Fruit fly (Drosophila melanogaster) whole organism, embryonic: ENCODE measurements around the gene CG14657.

Experiments used
- Abd-B ChIP-seq: fragments of 200-800 bp; sonication (Bioruptor generic); optimal IDR thresholded peaks from 2 replicates; lab custom pipeline; 2018; ENCODE audit warnings: missing biosample characterization, mild to moderate bottlenecking, missing genetic modification characterization, moderate library complexity
- Antp ChIP-seq: fragments of 200-800 bp; sonication (Bioruptor generic); optimal IDR thresholded peaks from 3 replicates; lab custom pipeline; 2016; ENCODE audit warnings: missing biosample characterization, missing genetic modification characterization
- Atf6 ChIP-seq: fragments of 200-800 bp; sonication (Bioruptor generic); IDR thresholded peaks from 2 replicates; pipeline ENCODE4 v1.3.6; 2022; ENCODE audit warnings: missing biosample characterization, missing genetic modification characterization
- B-H2 ChIP-seq: fragments of 200-800 bp; sonication (Bioruptor generic); optimal IDR thresholded peaks from 2 replicates; lab custom pipeline; 2018; ENCODE audit warnings: missing biosample characterization, mild to moderate bottlenecking, missing genetic modification characterization
- CG11398 ChIP-seq: fragments of 200-800 bp; sonication (Bioruptor generic); optimal IDR thresholded peaks from 2 replicates; lab custom pipeline; 2016; ENCODE audit warnings: missing biosample characterization, missing genetic modification characterization
- CG11560 ChIP-seq: fragments of 200-800 bp; sonication (Bioruptor generic); IDR thresholded peaks from 3 replicates; pipeline ENCODE4 v1.3.6; 2022; ENCODE audit warnings: missing biosample characterization, missing genetic modification characterization
- CG12744 ChIP-seq: fragments of 200-800 bp; sonication (Bioruptor generic); optimal IDR thresholded peaks from 2 replicates; lab custom pipeline; 2016; ENCODE audit warnings: missing biosample characterization, missing genetic modification characterization
- CG13296 ChIP-seq: fragments of 200-800 bp; sonication (Bioruptor generic); optimal IDR thresholded peaks from 3 replicates; lab custom pipeline; 2018; ENCODE audit warnings: missing biosample characterization, mild to moderate bottlenecking, missing genetic modification characterization
- CG15011 ChIP-seq: fragments of 200-800 bp; sonication (Bioruptor generic); optimal IDR thresholded peaks from 3 replicates; lab custom pipeline; 2018; ENCODE audit warnings: missing biosample characterization, mild to moderate bottlenecking, missing genetic modification characterization
- CG15479 ChIP-seq: fragments of 200-800 bp; sonication (Bioruptor generic); optimal IDR thresholded peaks from 3 replicates; lab custom pipeline; 2019; ENCODE audit warnings: missing biosample characterization, mild to moderate bottlenecking, missing genetic modification characterization, moderate library complexity
- CG17568 ChIP-seq: fragments of 200-800 bp; sonication (Bioruptor generic); optimal IDR thresholded peaks from 2 replicates; lab custom pipeline; 2018; ENCODE audit warnings: missing biosample characterization, mild to moderate bottlenecking, missing genetic modification characterization, moderate library complexity
- CG18619 ChIP-seq: fragments of 200-800 bp; sonication (Bioruptor generic); optimal IDR thresholded peaks from 3 replicates; lab custom pipeline; 2017; ENCODE audit warnings: missing biosample characterization, mild to moderate bottlenecking, missing genetic modification characterization
- CG30020 ChIP-seq: fragments of 200-800 bp; optimal IDR thresholded peaks from 2 replicates; lab custom pipeline; 2019; ENCODE audit warnings: missing biosample characterization, mild to moderate bottlenecking, missing genetic modification characterization, moderate library complexity
- CG3838 ChIP-seq: fragments of 200-800 bp; sonication (Bioruptor generic); optimal IDR thresholded peaks from 3 replicates; lab custom pipeline; 2016; ENCODE audit warnings: missing biosample characterization, missing genetic modification characterization
- CG4820 ChIP-seq: fragments of 200-800 bp; sonication (Bioruptor generic); optimal IDR thresholded peaks from 3 replicates; lab custom pipeline; 2016; ENCODE audit warnings: missing biosample characterization, missing genetic modification characterization
- CG8290 ChIP-seq, 3 experiments: fragments of 200-800 bp; sonication (Bioruptor generic); optimal IDR thresholded peaks; 2 replicates each; lab custom pipeline; 2016 to 2019; ENCODE audit warnings: missing biosample characterization in 3 of 3, missing genetic modification characterization in 3 of 3, mild to moderate bottlenecking in 2 of 3, moderate library complexity in 1 of 3
- CG9437 ChIP-seq: fragments of 200-800 bp; sonication (Bioruptor generic); optimal IDR thresholded peaks from 2 replicates; lab custom pipeline; 2018; ENCODE audit warnings: missing biosample characterization, mild to moderate bottlenecking, missing genetic modification characterization
- Deaf1 ChIP-seq: fragments of 200-800 bp; optimal IDR thresholded peaks from 3 replicates; lab custom pipeline; 2019; ENCODE audit warnings: missing biosample characterization, mild to moderate bottlenecking, missing genetic modification characterization, moderate library complexity
- Dip2 ChIP-seq: fragments of 200-800 bp; sonication (Bioruptor generic); IDR thresholded peaks from 2 replicates; pipeline ENCODE4 v1.3.6; 2022; ENCODE audit warnings: missing biosample characterization, missing genetic modification characterization
- Dll ChIP-seq: fragments of 200-800 bp; sonication (Bioruptor generic); IDR thresholded peaks from 4 replicates; pipeline ENCODE4 v1.3.6; 2022; ENCODE audit warnings: missing biosample characterization, missing genetic modification characterization; ENCODE audit not compliant: partially characterized antibody
- Doc2 ChIP-seq: fragments of 200-800 bp; sonication (Bioruptor generic); IDR thresholded peaks from 2 replicates; pipeline ENCODE4 v1.3.6; 2022; ENCODE audit warnings: missing biosample characterization, missing genetic modification characterization
- Fer1 ChIP-seq: fragments of 200-800 bp; sonication (Bioruptor generic); optimal IDR thresholded peaks from 2 replicates; lab custom pipeline; 2017; ENCODE audit warnings: missing biosample characterization, mild to moderate bottlenecking, missing genetic modification characterization
- GATAe ChIP-seq: fragments of 200-800 bp; sonication (Bioruptor generic); conservative IDR thresholded peaks from 2 replicates; pipeline ENCODE4 v1.3.6; 2022; ENCODE audit warnings: missing biosample characterization, missing genetic modification characterization
- H15 ChIP-seq: fragments of 200-800 bp; sonication (Bioruptor generic); IDR thresholded peaks from 3 replicates; pipeline ENCODE4 v1.3.6; 2022; ENCODE audit warnings: missing biosample characterization, missing genetic modification characterization
- HmgD ChIP-seq: fragments of 200-800 bp; sonication (Bioruptor generic); optimal IDR thresholded peaks from 3 replicates; lab custom pipeline; 2016; ENCODE audit warnings: missing biosample characterization, missing genetic modification characterization
- Hmx ChIP-seq: fragments of 200-800 bp; sonication (Bioruptor generic); optimal IDR thresholded peaks from 2 replicates; lab custom pipeline; 2016; ENCODE audit warnings: missing biosample characterization, missing genetic modification characterization
- Lhr ChIP-seq: fragments of 200-800 bp; sonication (Bioruptor generic); optimal IDR thresholded peaks from 3 replicates; lab custom pipeline; 2017; ENCODE audit warnings: mild to moderate bottlenecking, missing biosample characterization, missing genetic modification reagents, missing genetic modification characterization
- MESR4 ChIP-seq: fragments of 200-800 bp; sonication (Bioruptor generic); optimal IDR thresholded peaks from 2 replicates; lab custom pipeline; 2018; ENCODE audit warnings: missing biosample characterization, mild to moderate bottlenecking, missing genetic modification characterization, moderate library complexity
- Nf-YB ChIP-seq: fragments of 200-800 bp; sonication (Bioruptor generic); optimal IDR thresholded peaks from 3 replicates; lab custom pipeline; 2019; ENCODE audit warnings: missing biosample characterization, mild to moderate bottlenecking, missing genetic modification characterization, moderate library complexity
- Oaz ChIP-seq: fragments of 200-800 bp; sonication (Bioruptor generic); IDR thresholded peaks from 2 replicates; pipeline ENCODE4 v1.3.6; 2022; ENCODE audit warnings: missing biosample characterization, missing genetic modification characterization
- Oli ChIP-seq: fragments of 200-800 bp; sonication (Bioruptor generic); optimal IDR thresholded peaks from 2 replicates; lab custom pipeline; 2018; ENCODE audit warnings: missing biosample characterization, mild to moderate bottlenecking, missing genetic modification characterization, moderate library complexity
- Optix ChIP-seq: fragments of 200-800 bp; sonication (Bioruptor generic); IDR thresholded peaks from 3 replicates; pipeline ENCODE4 v1.3.6; 2022; ENCODE audit warnings: missing biosample characterization, missing genetic modification characterization
- Ssrp ChIP-seq: fragments of 200-800 bp; sonication (Bioruptor generic); optimal IDR thresholded peaks from 2 replicates; lab custom pipeline; 2018; ENCODE audit warnings: missing biosample characterization, mild to moderate bottlenecking, missing genetic modification characterization, moderate library complexity
- az2 ChIP-seq: fragments of 200-800 bp; sonication (Bioruptor generic); optimal IDR thresholded peaks from 3 replicates; lab custom pipeline; 2016; ENCODE audit warnings: missing biosample characterization, missing genetic modification characterization
- bab2 ChIP-seq: fragments of 200-800 bp; sonication (Bioruptor generic); optimal IDR thresholded peaks from 2 replicates; lab custom pipeline; 2016; ENCODE audit warnings: missing biosample characterization, missing genetic modification characterization
- br ChIP-seq: fragments of >200 bp; optimal IDR thresholded peaks from 2 replicates; lab custom pipeline; 2017
- cg ChIP-seq: fragments of 200-800 bp; sonication (Bioruptor generic); optimal IDR thresholded peaks from 3 replicates; lab custom pipeline; 2019; ENCODE audit warnings: missing biosample characterization, mild to moderate bottlenecking, missing genetic modification characterization, moderate library complexity
- dan ChIP-seq: fragments of 200-800 bp; sonication (Bioruptor generic); IDR thresholded peaks from 2 replicates; pipeline ENCODE4 v1.3.6; 2022; ENCODE audit warnings: missing biosample characterization, missing genetic modification characterization
- dati ChIP-seq: fragments of 200-800 bp; sonication (Bioruptor generic); IDR thresholded peaks from 2 replicates; pipeline ENCODE4 v1.3.6; 2022; ENCODE audit warnings: missing biosample characterization, missing genetic modification characterization
- en ChIP-seq: fragments of 200-800 bp; sonication (Bioruptor generic); optimal IDR thresholded peaks from 2 replicates; lab custom pipeline; 2016; ENCODE audit warnings: missing biosample characterization, missing genetic modification characterization
- fru ChIP-seq: fragments of >200 bp; optimal IDR thresholded peaks from 2 replicates; lab custom pipeline; 2017
- gcm ChIP-seq: fragments of 200-800 bp; sonication (Bioruptor generic); optimal IDR thresholded peaks from 2 replicates; lab custom pipeline; 2019; ENCODE audit warnings: missing biosample characterization, mild to moderate bottlenecking, missing genetic modification characterization, moderate library complexity
- inv ChIP-seq: fragments of 200-800 bp; sonication (Bioruptor generic); IDR thresholded peaks from 2 replicates; pipeline ENCODE4 v1.3.6; 2022; ENCODE audit warnings: missing biosample characterization, missing genetic modification characterization; ENCODE audit not compliant: partially characterized antibody
- kah ChIP-seq: fragments of 200-800 bp; sonication (Bioruptor generic); optimal IDR thresholded peaks from 2 replicates; lab custom pipeline; 2018; ENCODE audit warnings: missing biosample characterization, mild to moderate bottlenecking, missing genetic modification characterization
- knrl ChIP-seq: fragments of 200-800 bp; sonication (Bioruptor generic); IDR thresholded peaks from 3 replicates; pipeline ENCODE4 v1.3.6; 2022; ENCODE audit warnings: missing biosample characterization, missing genetic modification characterization; ENCODE audit not compliant: partially characterized antibody
- mam ChIP-seq: fragments of 200-800 bp; sonication (Bioruptor generic); optimal IDR thresholded peaks from 3 replicates; lab custom pipeline; 2016; ENCODE audit warnings: missing biosample characterization, missing genetic modification characterization
- nom ChIP-seq: fragments of 200-800 bp; sonication (Bioruptor generic); optimal IDR thresholded peaks from 2 replicates; lab custom pipeline; 2017; ENCODE audit warnings: missing biosample characterization, missing genetic modification characterization, mild to moderate bottlenecking, moderate library complexity, missing genetic modification reagents
- pfk ChIP-seq: fragments of 200-800 bp; sonication (Bioruptor generic); optimal IDR thresholded peaks from 2 replicates; lab custom pipeline; 2018; ENCODE audit warnings: missing biosample characterization, mild to moderate bottlenecking, missing genetic modification characterization, moderate library complexity
- sens ChIP-seq: fragments of 200-800 bp; sonication (Bioruptor generic); peaks from one replicate; lab custom pipeline; 2016; ENCODE audit warnings: missing biosample characterization, missing genetic modification characterization
- sens-2 ChIP-seq: fragments of 200-800 bp; sonication (Bioruptor generic); IDR thresholded peaks from 2 replicates; pipeline ENCODE4 v1.3.6; 2022; ENCODE audit warnings: missing biosample characterization, missing genetic modification characterization

The CG14657 gene

DNA sequence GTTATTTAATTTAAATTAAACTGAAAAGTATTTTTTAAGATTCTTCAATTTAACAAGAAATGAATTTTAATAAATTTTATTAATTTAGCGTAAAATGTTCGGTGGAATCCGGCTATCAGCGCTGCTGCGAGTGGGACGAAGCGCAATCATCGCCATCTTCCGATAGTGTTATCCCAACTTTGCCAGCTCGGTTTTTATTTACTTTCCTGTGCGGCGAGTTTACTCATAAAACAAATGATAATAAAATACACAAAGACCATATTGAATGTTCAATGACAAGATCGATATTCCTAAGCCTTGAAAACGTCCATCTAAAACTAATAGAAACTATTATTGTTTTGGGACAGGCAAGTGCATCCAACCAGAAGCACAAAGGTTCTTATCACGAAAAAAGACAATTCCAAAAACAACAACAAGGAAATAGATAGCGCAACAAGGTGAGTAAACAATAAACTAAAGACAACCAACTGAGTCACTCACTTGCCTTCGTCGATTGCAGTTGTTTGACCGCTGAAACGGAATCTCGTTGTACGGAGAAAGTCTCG, 8.0 kb downstream of the CG14657 start (continued):
- TF ChIP-seq CG9437 (GFP tag; lab: Kevin White, UChicago) (no peak), cg (GFP tag; lab: Kevin White, UChicago) (no peak), Antp (GFP tag; lab: Kevin White, UChicago) (peak; percentile 9), CG18619 (GFP tag; lab: Kevin White, UChicago) (peak; percentile 60), MESR4 (peak; percentile 77), CG15011 (GFP tag; lab: Kevin White, UChicago) (peak; percentile 61), br (lab: Kevin White, UChicago) (no peak), B-H2 (GFP tag; lab: Kevin White, UChicago) (peak; percentile 48), CG30020 (tag; lab: Kevin White, UChicago) (peak; percentile 96), Hmx (GFP tag; lab: Kevin White, UChicago) (no peak), Abd-B (no peak), gcm (peak; percentile 76), nom (GFP tag; lab: Kevin White, UChicago) (peak; percentile 70), H15 (GFP tag; lab: Robert Waterston, UW) (peak; percentile 62; the same call in 2 of the 3 replicates), fru (no peak), pfk (GFP tag; lab: Kevin White, UChicago) (peak; percentile 75), CG15479 (GFP tag; lab: Kevin White, UChicago) (peak; percentile 82), Dll (GFP tag; lab: Robert Waterston, UW) (peak; percentile 69), kah (GFP tag; lab: Kevin White, UChicago) (peak; percentile 70), Fer1 (peak; percentile 78), CG4820 (GFP tag; lab: Kevin White, UChicago) (no peak), CG17568 (GFP tag; lab: Kevin White, UChicago) (peak; percentile 92), mam (no peak), HmgD (GFP tag; lab: Kevin White, UChicago) (no peak), Doc2 (GFP tag; lab: Robert Waterston, UW) (no peak), dati (no peak), az2 (GFP tag; lab: Kevin White, UChicago) (peak; percentile 43), Oaz (GFP tag; lab: Robert Waterston, UW) (peak; percentile 19; the same call in 1 of the 2 replicates), knrl (GFP tag; lab: Robert Waterston, UW) (peak; percentile 76), CG12744 (GFP tag; lab: Kevin White, UChicago) (peak; percentile 53), CG13296 (GFP tag; lab: Kevin White, UChicago) (peak; percentile 86), Atf6 (GFP tag; lab: Robert Waterston, UW) (0 out of 2 replicates have a peak, but pooled peaks have one; percentile 34), Lhr (GFP tag; lab: Kevin White, UChicago) (peak; percentile 68), en (peak; percentile 45), bab2 (GFP tag; lab: Kevin White, UChicago) (peak; percentile 62), CG11398 (GFP tag; lab: Kevin White, UChicago) (peak; percentile 1), Oli (tag; lab: Kevin White, UChicago) (no peak), Ssrp (peak; percentile 22), sens (GFP tag; lab: Kevin White, UChicago) (peak; percentile 89), CG11560 (tag; lab: Robert Waterston, UW) (no peak), dan (GFP tag; lab: Robert Waterston, UW) (no peak), GATAe (peak; percentile 51; the same call in 1 of the 2 replicates), Dip2 (no peak), sens-2 (GFP tag; lab: Robert Waterston, UW) (peak; percentile 48; the same call in 1 of the 2 replicates), inv (GFP tag; lab: Robert Waterston, UW) (peak; percentile 68), Optix (GFP tag; lab: Robert Waterston, UW) (no peak), CG8290 (GFP tag; optimal IDR thresholded peaks at IDR 0.05; lab: Kevin White, UChicago) (peak; percentile 56), CG8290 (tag; optimal IDR thresholded peaks at IDR 0.05; lab: Kevin White, UChicago) (peak; percentile 70 to 89), Nf-YB (GFP tag; lab: Kevin White, UChicago) (peak; percentile 68), Deaf1 (tag; lab: Kevin White, UChicago) (peak; percentile 13), CG3838 (GFP tag; lab: Kevin White, UChicago) (no peak)
